Fruit fly (Drosophila melanogaster): ENCODE measurements around the gene GABA-B-R1.
A peak's percentile ranks its signal among the peaks of the same experiment; 100 is the strongest.

GABA-B-R1 gene

dm6 chr2L:15061368-15061767 is 45.2 kb downstream of the GABA-B-R1 start, which contains the start of the genes solo and vas (continued):
- TF ChIP-seq CG4730 (GFP tag; IDR thresholded peaks at IDR 0.05) (0 out of 2 replicates have a peak, but pooled peaks have one; percentile 12), CG17568 (GFP tag; optimal IDR thresholded peaks at IDR 0.05) (peak; percentile 7), Meics (GFP tag; optimal IDR thresholded peaks at IDR 0.05) (peak; percentile 38), CG12391 (tag; optimal IDR thresholded peaks at IDR 0.05) (peak; percentile 83), CG8924 (tag; optimal IDR thresholded peaks at IDR 0.05) (peak; percentile 64), ap (GFP tag; IDR thresholded peaks at IDR 0.05) (0 out of 2 replicates have a peak, but pooled peaks have one; percentile 14), CG10431 (GFP tag; optimal IDR thresholded peaks at IDR 0.05) (peak; percentile 19), sob (GFP tag; IDR thresholded peaks at IDR 0.05) (peak; percentile 43; the same call in 1 of the 2 replicates), D (optimal IDR thresholded peaks at IDR 0.05) (no peak), D (GFP tag; optimal IDR thresholded peaks at IDR 0.05) (peak; percentile 10), CG4707 (GFP tag; optimal IDR thresholded peaks at IDR 0.05) (peak; percentile 27), Blimp-1 (GFP tag; optimal IDR thresholded peaks at IDR 0.05) (peak; percentile 30), Lhr (GFP tag; optimal IDR thresholded peaks at IDR 0.05) (peak; percentile 59), klu (GFP tag; IDR thresholded peaks at IDR 0.05) (no peak), CG15601 (tag; optimal IDR thresholded peaks at IDR 0.05) (peak; percentile 59), zfh2 (GFP tag; optimal IDR thresholded peaks at IDR 0.05) (no peak), dati (GFP tag; IDR thresholded peaks at IDR 0.05) (no peak), E2f2 (GFP tag; IDR thresholded peaks at IDR 0.05) (peak; percentile 30), knrl (GFP tag; IDR thresholded peaks at IDR 0.05; ENCODE audit: partially characterized antibody) (0 out of 3 replicates have a peak, but pooled peaks have one; percentile 17), Dfd (GFP tag; optimal IDR thresholded peaks at IDR 0.05) (peak in 1 of 2 experiments; percentile 55), Hr78 (GFP tag; optimal IDR thresholded peaks at IDR 0.05) (peak in 1 of 2 experiments; percentile 22), Dll (GFP tag; IDR thresholded peaks at IDR 0.05; ENCODE audit: partially characterized antibody) (peak; percentile 45; the same call in 2 of the 4 replicates), CG9727 (GFP tag; optimal IDR thresholded peaks at IDR 0.05) (peak; percentile 42), wdn (GFP tag; IDR thresholded peaks at IDR 0.05) (no peak; the same call in 1 of the 2 replicates), Ets97D (GFP tag; optimal IDR thresholded peaks at IDR 0.05) (peak; percentile 48), CG15269 (tag; optimal IDR thresholded peaks at IDR 0.05) (peak; percentile 69), CG17802 (tag; optimal IDR thresholded peaks at IDR 0.05) (peak; percentile 93), CG2129 (GFP tag; IDR thresholded peaks at IDR 0.05; ENCODE audit: partially characterized antibody) (no peak), CG32532 (GFP tag; IDR thresholded peaks at IDR 0.05) (peak; percentile 67; the same call in 1 of the 2 replicates), stwl (tag; optimal IDR thresholded peaks at IDR 0.05) (peak; percentile 88), lmd (GFP tag; IDR thresholded peaks at IDR 0.05) (peak; percentile 51; the same call in 1 of the 2 replicates), peb (GFP tag; IDR thresholded peaks at IDR 0.05) (no peak), az2 (GFP tag; optimal IDR thresholded peaks at IDR 0.05) (peak; percentile 26), slbo (GFP tag; IDR thresholded peaks at IDR 0.05) (peak; percentile 67), prd (optimal IDR thresholded peaks at IDR 0.05) (no peak), prd (GFP tag; IDR thresholded peaks at IDR 0.05) (peak; percentile 47; the same call in 2 of the 3 replicates), CG10209 (GFP tag; optimal IDR thresholded peaks at IDR 0.05) (peak; percentile 36), CG7839 (tag; optimal IDR thresholded peaks at IDR 0.05) (peak; percentile 62), esg (GFP tag; conservative IDR thresholded peaks at IDR 0.05) (peak; percentile 48), Chrac-16 (GFP tag; optimal IDR thresholded peaks at IDR 0.05) (peak; percentile 50), CG4404 (GFP tag; IDR thresholded peaks at IDR 0.05) (no peak), Med (GFP tag) (peak; percentile 77), nerfin-1 (tag; optimal IDR thresholded peaks at IDR 0.05) (peak; percentile 57), CG12155 (GFP tag; optimal IDR thresholded peaks at IDR 0.05) (peak; percentile 18), CG13894 (tag; optimal IDR thresholded peaks at IDR 0.05) (peak; percentile 55), CG17385 (GFP tag; optimal IDR thresholded peaks at IDR 0.05) (peak; percentile 43), D19B (GFP tag; optimal IDR thresholded peaks at IDR 0.05) (no peak), pan (optimal IDR thresholded peaks at IDR 0.05) (no peak), pan (GFP tag; optimal IDR thresholded peaks at IDR 0.05 in 1 of 2, IDR thresholded peaks at IDR 0.05 in 1 of 2) (peak in 1 of 2 experiments; percentile 51), CG2875 (GFP tag; optimal IDR thresholded peaks at IDR 0.05) (no peak)
